Worm (Caenorhabditis elegans) whole organism, late embryonic: Measurements from ENCODE around the gene dgk-5.

Experiments
- C08G9.2 ChIP-seq: sonication (generic microtip); optimal IDR thresholded peaks from 2 replicates; lab custom pipeline; 2016; ENCODE audit warnings: mild to moderate bottlenecking, missing genetic modification characterization, moderate library complexity, missing compliant biosample characterization
- C38D4.7 ChIP-seq: fragments of 200-800 bp; sonication (Bioruptor generic); optimal IDR thresholded peaks from 2 replicates; lab custom pipeline; 2018; ENCODE audit warnings: mild to moderate bottlenecking, missing genetic modification characterization, moderate library complexity, missing compliant biosample characterization
- F13H6.1 ChIP-seq: sonication (generic microtip); optimal IDR thresholded peaks from 2 replicates; lab custom pipeline; 2016; ENCODE audit warnings: missing genetic modification characterization, missing compliant biosample characterization
- K02D7.2 ChIP-seq: sonication (generic microtip); optimal IDR thresholded peaks from 2 replicates; lab custom pipeline; 2017; ENCODE audit warnings: mild to moderate bottlenecking, missing genetic modification characterization, missing compliant biosample characterization
- T23F11.4 ChIP-seq: fragments of 200-800 bp; sonication (Bioruptor generic); optimal IDR thresholded peaks from 2 replicates; lab custom pipeline; 2018; ENCODE audit warnings: mild to moderate bottlenecking, missing genetic modification characterization, missing compliant biosample characterization
- Y22D7AL.16 ChIP-seq: sonication (generic microtip); optimal IDR thresholded peaks from 2 replicates; lab custom pipeline; 2016; ENCODE audit warnings: missing genetic modification characterization, missing compliant biosample characterization
- ahr-1 ChIP-seq: sonication (generic microtip); optimal IDR thresholded peaks from 2 replicates; lab custom pipeline; 2016; ENCODE audit warnings: missing genetic modification characterization, missing compliant biosample characterization
- ceh-14 ChIP-seq: sonication (generic microtip); optimal IDR thresholded peaks from 2 replicates; lab custom pipeline; 2016; ENCODE audit warnings: missing genotype, missing genetic modification characterization, missing compliant biosample characterization
- ceh-19 ChIP-seq: fragments of 200-800 bp; sonication (Bioruptor generic); optimal IDR thresholded peaks from 2 replicates; lab custom pipeline; 2018; ENCODE audit warnings: mild to moderate bottlenecking, missing genetic modification characterization, missing compliant biosample characterization
- ceh-2 ChIP-seq: sonication (generic microtip); optimal IDR thresholded peaks from 2 replicates; lab custom pipeline; 2016; ENCODE audit warnings: missing genotype, missing genetic modification characterization, missing compliant biosample characterization
- ceh-24 ChIP-seq: sonication (generic microtip); optimal IDR thresholded peaks from 2 replicates; lab custom pipeline; 2016; ENCODE audit warnings: mild to moderate bottlenecking, missing genetic modification characterization, missing compliant biosample characterization
- ceh-30 ChIP-seq: fragments of 150-350 bp; optimal IDR thresholded peaks from 2 replicates; lab custom pipeline; 2014; ENCODE audit warnings: missing biosample characterization, missing genetic modification characterization
- ceh-31 ChIP-seq: sonication (generic microtip); optimal IDR thresholded peaks from 2 replicates; lab custom pipeline; 2016; ENCODE audit warnings: missing genetic modification characterization, missing compliant biosample characterization
- ceh-34 ChIP-seq: sonication (generic microtip); optimal IDR thresholded peaks from 2 replicates; lab custom pipeline; 2016; ENCODE audit warnings: mild to moderate bottlenecking, missing genetic modification characterization, missing compliant biosample characterization
- ceh-6 ChIP-seq: fragments of 200-800 bp; sonication (Bioruptor generic); optimal IDR thresholded peaks from 2 replicates; lab custom pipeline; 2018; ENCODE audit warnings: mild to moderate bottlenecking, missing genetic modification characterization, missing compliant biosample characterization
- che-1 ChIP-seq: sonication (generic microtip); optimal IDR thresholded peaks from 2 replicates; lab custom pipeline; 2016; ENCODE audit warnings: mild to moderate bottlenecking, missing genetic modification characterization, missing compliant biosample characterization
- dmd-4 ChIP-seq: sonication (generic microtip); optimal IDR thresholded peaks from 2 replicates; lab custom pipeline; 2016; ENCODE audit warnings: borderline replicate concordance, missing genetic modification characterization, missing compliant biosample characterization
- elt-2 ChIP-seq: sonication (generic microtip); optimal IDR thresholded peaks from 2 replicates; lab custom pipeline; 2016; ENCODE audit warnings: missing genetic modification reagents, missing genetic modification characterization, missing compliant biosample characterization
- ets-4 ChIP-seq: sonication (generic microtip); optimal IDR thresholded peaks from 2 replicates; lab custom pipeline; 2016; ENCODE audit warnings: missing genetic modification characterization, missing compliant biosample characterization
- fkh-10 ChIP-seq: fragments of 150-350 bp; optimal IDR thresholded peaks from 2 replicates; lab custom pipeline; 2014; ENCODE audit warnings: missing biosample characterization, missing genetic modification reagents, missing genetic modification characterization
- fkh-6 ChIP-seq: sonication (generic microtip); optimal IDR thresholded peaks from 2 replicates; lab custom pipeline; 2016; ENCODE audit warnings: missing genetic modification characterization, missing compliant biosample characterization
- gmeb-2 ChIP-seq: sonication (generic microtip); optimal IDR thresholded peaks from 2 replicates; lab custom pipeline; 2016; ENCODE audit warnings: missing genetic modification characterization, inconsistent platforms, missing compliant biosample characterization
- hlh-30 ChIP-seq: sonication (generic microtip); optimal IDR thresholded peaks from 2 replicates; lab custom pipeline; 2017; ENCODE audit warnings: antibody characterized with exemption, missing genetic modification characterization, missing compliant biosample characterization; ENCODE audit not compliant: insufficient read depth
- hlh-8 ChIP-seq: sonication (generic microtip); optimal IDR thresholded peaks from 2 replicates; lab custom pipeline; 2016; ENCODE audit warnings: missing genotype, missing genetic modification characterization, missing compliant biosample characterization
- lim-6 ChIP-seq: sonication (generic microtip); optimal IDR thresholded peaks from 2 replicates; lab custom pipeline; 2016; ENCODE audit warnings: missing genetic modification characterization, missing compliant biosample characterization
- madf-2 ChIP-seq: sonication (generic microtip); optimal IDR thresholded peaks from 2 replicates; lab custom pipeline; 2017; ENCODE audit warnings: missing genetic modification characterization, missing compliant biosample characterization
- mec-3 ChIP-seq: sonication (generic microtip); optimal IDR thresholded peaks from 2 replicates; lab custom pipeline; 2016; ENCODE audit warnings: borderline replicate concordance, missing genetic modification characterization, missing compliant biosample characterization
- nfya-1 ChIP-seq: sonication (generic microtip); optimal IDR thresholded peaks from 2 replicates; lab custom pipeline; 2017; ENCODE audit warnings: missing genetic modification characterization, mild to moderate bottlenecking, missing compliant biosample characterization, antibody characterized with exemption, moderate library complexity
- nhr-232 ChIP-seq: sonication (generic microtip); optimal IDR thresholded peaks from 2 replicates; lab custom pipeline; 2016; ENCODE audit warnings: missing genetic modification characterization, missing compliant biosample characterization
- npax-4 ChIP-seq: sonication (generic microtip); optimal IDR thresholded peaks from 2 replicates; lab custom pipeline; 2016; ENCODE audit warnings: missing genetic modification characterization, missing compliant biosample characterization
- odd-2 ChIP-seq: sonication (generic microtip); optimal IDR thresholded peaks from 2 replicates; lab custom pipeline; 2017; ENCODE audit warnings: antibody characterized with exemption, mild to moderate bottlenecking, missing genetic modification characterization, missing compliant biosample characterization
- pag-3 ChIP-seq: sonication (generic microtip); optimal IDR thresholded peaks from 2 replicates; lab custom pipeline; 2016; ENCODE audit warnings: missing compliant biosample characterization, missing genetic modification characterization, borderline replicate concordance
- pax-1 ChIP-seq: fragments of 150-350 bp; optimal IDR thresholded peaks from 2 replicates; lab custom pipeline; 2014; ENCODE audit warnings: missing biosample characterization, missing genetic modification characterization
- pros-1 ChIP-seq: fragments of 150-350 bp; optimal IDR thresholded peaks from 2 replicates; lab custom pipeline; 2014; ENCODE audit warnings: missing biosample characterization, missing genetic modification reagents, missing genetic modification characterization
- ref-2 ChIP-seq: sonication (generic microtip); optimal IDR thresholded peaks from 2 replicates; lab custom pipeline; 2016; ENCODE audit warnings: missing genetic modification characterization, missing compliant biosample characterization
- sox-2 ChIP-seq: fragments of 200-800 bp; sonication (Bioruptor generic); IDR thresholded peaks from 2 replicates; pipeline ENCODE4 v1.3.6; 2022; ENCODE audit warnings: missing genetic modification reagents, missing genetic modification characterization, missing compliant biosample characterization
- syd-9 ChIP-seq: sonication (generic microtip); optimal IDR thresholded peaks from 2 replicates; lab custom pipeline; 2016; ENCODE audit warnings: mild to moderate bottlenecking, missing genetic modification characterization, moderate library complexity, missing compliant biosample characterization
- tbx-2 ChIP-seq: sonication (generic microtip); optimal IDR thresholded peaks from 2 replicates; lab custom pipeline; 2016; ENCODE audit warnings: missing genetic modification characterization, missing compliant biosample characterization
- ttx-3 ChIP-seq: sonication (generic microtip); optimal IDR thresholded peaks from 2 replicates; lab custom pipeline; 2016; ENCODE audit warnings: missing genetic modification reagents, missing genetic modification characterization, missing compliant biosample characterization
- unc-3 ChIP-seq, 2 experiments: fragments of 200-800 bp in 1 of 2; sonication (Bioruptor generic) in 1 of 2; sonication (generic microtip) in 1 of 2; conservative IDR thresholded peaks in 1 of 2; optimal IDR thresholded peaks in 1 of 2; 2 replicates each; pipeline versions ENCODE4 v1.3.6 to Lab custom; 2016 to 2022; ENCODE audit warnings: missing compliant biosample characterization in 2 of 2, missing genetic modification characterization in 2 of 2, missing genetic modification reagents in 1 of 2
- unc-42 ChIP-seq: sonication (generic microtip); optimal IDR thresholded peaks from 2 replicates; lab custom pipeline; 2016; ENCODE audit warnings: missing genotype, missing genetic modification characterization, missing compliant biosample characterization
- unc-55 ChIP-seq: sonication (generic microtip); optimal IDR thresholded peaks from 2 replicates; lab custom pipeline; 2017; ENCODE audit warnings: missing biosample characterization, missing genetic modification reagents, missing genetic modification characterization
- unc-86 ChIP-seq: sonication (generic microtip); optimal IDR thresholded peaks from 2 replicates; lab custom pipeline; 2016; ENCODE audit warnings: missing genetic modification characterization, missing compliant biosample characterization
- zip-5 ChIP-seq: sonication (generic microtip); optimal IDR thresholded peaks from 2 replicates; lab custom pipeline; 2016; ENCODE audit warnings: missing genetic modification characterization, missing compliant biosample characterization
- ztf-16 ChIP-seq: sonication (generic microtip); optimal IDR thresholded peaks from 2 replicates; lab custom pipeline; 2017; ENCODE audit warnings: missing genetic modification characterization, missing compliant biosample characterization

Gene dgk-5

ce11 chrII:6493709-6494326, 22.9 kb upstream of the dgk-5 start:
- TF ChIP-seq unc-55 (GFP tag; lab: Kevin White, UChicago) (no peak), che-1 (tag; lab: Kevin White, UChicago) (no peak), Y22D7AL.16 (tag; lab: Kevin White, UChicago) (no peak), ref-2 (no peak), F13H6.1 (tag; lab: Kevin White, UChicago) (no peak), ceh-34 (tag; lab: Kevin White, UChicago) (no peak), unc-3 (GFP tag; conservative IDR thresholded peaks at IDR 0.05; lab: Robert Waterston, UW) (no peak), unc-3 (tag; optimal IDR thresholded peaks at IDR 0.05; lab: Kevin White, UChicago) (no peak), C08G9.2 (no peak), pag-3 (tag; lab: Kevin White, UChicago) (no peak), ceh-6 (GFP tag; lab: Kevin White, UChicago) (no peak), ztf-16 (tag; lab: Kevin White, UChicago) (no peak), hlh-8 (tag; lab: Kevin White, UChicago) (no peak), ceh-31 (tag; lab: Kevin White, UChicago) (no peak), C38D4.7 (no peak), pax-1 (tag; lab: Kevin White, UChicago) (no peak), ceh-2 (tag; lab: Kevin White, UChicago) (no peak), fkh-6 (tag; lab: Kevin White, UChicago) (no peak), unc-86 (tag; lab: Kevin White, UChicago) (no peak)

- TF ChIP-seq unc-42 = peak; percentile 84
- no peak for TF ChIP-seq gmeb-2 (tag; lab: Kevin White, UChicago)
These were observed 22.3 kb upstream of the dgk-5 start for ce11 chrII:6493139-6493538.

ce11 chrII:6491817-6492452, 21.1 kb upstream of the dgk-5 start, which contains the start of the genes T28D9.11 and T28D9.1:
Gene T28D9.11, minus strand, starts transcription at chrII:6491993.
Gene T28D9.1, plus strand, starts transcription at chrII:6492402.
- TF ChIP-seq ceh-2 (tag; lab: Kevin White, UChicago) (peak; percentile 28), dmd-4 (tag; lab: Kevin White, UChicago) (peak; percentile 50), syd-9 (tag; lab: Kevin White, UChicago) (peak; percentile 61), ahr-1 (tag; lab: Kevin White, UChicago) (no peak), ceh-6 (GFP tag; lab: Kevin White, UChicago) (peak; percentile 31), mec-3 (tag; lab: Kevin White, UChicago) (no peak), sox-2 (GFP tag; lab: Robert Waterston, UW) (0 out of 2 replicates have a peak, but pooled peaks have one; percentile 10), elt-2 (tag; lab: Kevin White, UChicago) (no peak), C38D4.7 (peak; percentile 44), unc-86 (tag; lab: Kevin White, UChicago) (no peak), gmeb-2 (tag; lab: Kevin White, UChicago) (no peak), K02D7.2 (tag; lab: Kevin White, UChicago) (no peak), pros-1 (tag; lab: Kevin White, UChicago) (peak; percentile 49), ttx-3 (tag; lab: Kevin White, UChicago) (no peak), tbx-2 (peak; percentile 67), lim-6 (tag; lab: Kevin White, UChicago) (no peak), ceh-31 (tag; lab: Kevin White, UChicago) (peak; percentile 80), ref-2 (peak; percentile 41), fkh-10 (peak; percentile 10), npax-4 (tag; lab: Kevin White, UChicago) (no peak), ceh-34 (tag; lab: Kevin White, UChicago) (peak; percentile 82), zip-5 (tag; lab: Kevin White, UChicago) (peak; percentile 19), ceh-19 (GFP tag; lab: Kevin White, UChicago) (peak; percentile 71), unc-55 (GFP tag; lab: Kevin White, UChicago) (peak; percentile 59), hlh-30 (no peak), C08G9.2 (peak; percentile 49), ceh-24 (no peak), odd-2 (no peak), ceh-14 (peak; percentile 75), nfya-1 (tag; lab: Kevin White, UChicago) (peak; percentile 64), madf-2 (tag; lab: Kevin White, UChicago) (no peak), T23F11.4 (GFP tag; lab: Kevin White, UChicago) (peak; percentile 38), ceh-30 (no peak), nhr-232 (tag; lab: Kevin White, UChicago) (no peak), ets-4 (tag; lab: Kevin White, UChicago) (peak; percentile 27), pag-3 (tag; lab: Kevin White, UChicago) (no peak)
